Fruit fly (Drosophila melanogaster) S2 (cell line): Measurements from ENCODE around the gene CG34179.

Source experiments
- CG8478 ChIP-seq: fragments of >200 bp; optimal IDR thresholded peaks from 2 replicates; lab custom pipeline; 2018
- CTCF ChIP-seq, 2 experiments: fragments of >200 bp; optimal IDR thresholded peaks; 2 replicates each; lab custom pipeline; 2018

DNA sequence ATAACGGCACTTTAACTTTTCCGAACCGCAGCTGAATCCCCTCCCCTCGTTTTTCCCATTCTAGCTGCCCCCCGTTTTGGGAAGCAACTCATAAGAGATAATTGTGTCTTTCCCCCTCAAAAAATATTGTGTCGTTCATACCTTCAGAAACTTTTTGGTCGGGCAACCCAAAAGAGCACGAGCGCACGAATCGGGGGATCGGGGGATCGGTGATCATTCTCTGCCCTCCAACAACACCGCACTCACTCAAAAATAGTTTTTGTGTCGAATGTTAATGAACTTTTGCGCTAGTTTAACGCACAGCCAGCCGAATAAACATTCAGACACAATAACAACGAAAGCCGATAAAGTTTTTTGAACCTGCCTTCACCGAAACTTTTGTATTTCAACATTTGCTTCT, 41.9 kb upstream of the CG34179 start:
- TF ChIP-seq CTCF (optimal IDR thresholded peaks at IDR 0.05; lab: Kevin White, UChicago) (no peak), CG8478 (no peak)
